Fruit fly (Drosophila melanogaster): Measurements from ENCODE around the gene Gcat.

Gene Gcat

DNA sequence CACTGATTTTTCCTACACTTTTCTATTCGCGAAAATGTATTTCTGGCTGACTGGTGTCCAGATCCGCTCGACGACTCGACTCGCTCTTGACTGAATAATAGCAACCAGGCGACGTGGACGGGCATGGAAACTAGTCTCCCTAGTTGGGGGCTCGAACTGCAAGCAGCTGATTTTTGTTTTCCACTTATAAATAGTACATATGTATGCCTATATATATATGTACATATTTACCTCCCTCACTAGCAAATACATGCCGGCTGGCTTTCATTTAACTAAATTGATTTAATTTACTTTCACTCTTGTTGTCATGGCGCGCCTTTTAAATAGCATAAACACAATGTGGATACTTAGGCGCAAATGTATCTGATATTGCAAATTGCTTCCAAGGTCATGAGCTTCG is at the start of gene Gcat:
Gene Gcat, minus strand, starts transcription at position 101 of the 400 bp plus-strand sequence.
- TF ChIP-seq CG12605 (GFP tag; IDR thresholded peaks at IDR 0.05), result no peak
- TF ChIP-seq CG4496 (GFP tag; IDR thresholded peaks at IDR 0.05), result no peak
- TF ChIP-seq Pif1B (GFP tag; optimal IDR thresholded peaks at IDR 0.05), result no peak
- no peak for TF ChIP-seq Ets98B (GFP tag; IDR thresholded peaks at IDR 0.05)
- no peak for TF ChIP-seq CG15710 (tag; optimal IDR thresholded peaks at IDR 0.05)
- no peak for TF ChIP-seq CG9948 (tag; optimal IDR thresholded peaks at IDR 0.05)
- TF ChIP-seq D1 (tag; optimal IDR thresholded peaks at IDR 0.05), result no peak
- TF ChIP-seq CG8159 (tag; optimal IDR thresholded peaks at IDR 0.05), result no peak
- no peak for TF ChIP-seq fd96Ca (GFP tag; IDR thresholded peaks at IDR 0.05)
- TF ChIP-seq rn (GFP tag; IDR thresholded peaks at IDR 0.05), result no peak
- TF ChIP-seq EcR (GFP tag; optimal IDR thresholded peaks at IDR 0.05), result no peak
- no peak for TF ChIP-seq CG32121 (GFP tag; IDR thresholded peaks at IDR 0.05)
- TF ChIP-seq CG10348 (GFP tag; IDR thresholded peaks at IDR 0.05), result no peak
- TF ChIP-seq CG17806 (tag; optimal IDR thresholded peaks at IDR 0.05), result no peak
- TF ChIP-seq CG34367 (tag; optimal IDR thresholded peaks at IDR 0.05), result no peak
- TF ChIP-seq Snoo (tag; optimal IDR thresholded peaks at IDR 0.05), result no peak
- no peak for TF ChIP-seq CG13204 (GFP tag; optimal IDR thresholded peaks at IDR 0.05)

DNA sequence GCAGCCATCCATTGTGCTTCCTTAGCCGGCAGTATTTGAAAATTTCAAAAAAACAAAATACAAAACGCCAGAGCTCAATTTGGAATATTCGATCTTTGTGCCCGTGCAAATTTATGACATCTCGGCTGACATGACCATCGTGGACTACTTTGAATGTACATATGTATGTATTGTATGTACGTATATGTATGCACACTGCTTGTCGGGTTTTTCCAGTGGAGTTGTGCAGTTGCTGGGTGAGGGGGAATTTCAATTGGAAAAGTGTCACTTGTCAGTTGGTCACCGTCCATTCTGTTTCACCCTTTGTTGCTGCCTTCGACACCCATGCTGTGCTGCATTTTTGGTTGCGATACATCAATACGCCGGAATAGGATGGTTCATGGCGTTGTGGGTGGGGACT is 47.0 kb upstream of the Gcat start, which contains the start of gene CG12521:
Gene CG12521, minus strand, starts transcription at position 101 of the 400 bp plus-strand sequence.
- no peak for TF ChIP-seq CG14655 (GFP tag; optimal IDR thresholded peaks at IDR 0.05)
- no peak for TF ChIP-seq CG34367 (tag; optimal IDR thresholded peaks at IDR 0.05)
- no peak for TF ChIP-seq D1 (tag; optimal IDR thresholded peaks at IDR 0.05)
- TF ChIP-seq CG32121 (GFP tag; IDR thresholded peaks at IDR 0.05), result no peak
- no peak for TF ChIP-seq CG8159 (tag; optimal IDR thresholded peaks at IDR 0.05)
- TF ChIP-seq Pif1A (GFP tag; optimal IDR thresholded peaks at IDR 0.05), result no peak
- no peak for TF ChIP-seq Snoo (tag; optimal IDR thresholded peaks at IDR 0.05)
- no peak for TF ChIP-seq CG15710 (tag; optimal IDR thresholded peaks at IDR 0.05)
- no peak for TF ChIP-seq rn (GFP tag; IDR thresholded peaks at IDR 0.05)
- TF ChIP-seq CG9948 (tag; optimal IDR thresholded peaks at IDR 0.05), result no peak
- TF ChIP-seq CG8301 (tag; optimal IDR thresholded peaks at IDR 0.05), result no peak
- TF ChIP-seq CG13204 (GFP tag; optimal IDR thresholded peaks at IDR 0.05), result no peak
- TF ChIP-seq fd96Ca (GFP tag; IDR thresholded peaks at IDR 0.05), result no peak
- TF ChIP-seq Ets98B (GFP tag; IDR thresholded peaks at IDR 0.05), result no peak
- no peak for TF ChIP-seq CG10348 (GFP tag; IDR thresholded peaks at IDR 0.05)
- TF ChIP-seq CG17806 (tag; optimal IDR thresholded peaks at IDR 0.05), result no peak
- TF ChIP-seq CG4496 (GFP tag; IDR thresholded peaks at IDR 0.05), result no peak
- no peak for TF ChIP-seq CG12605 (GFP tag; IDR thresholded peaks at IDR 0.05)
- TF ChIP-seq EcR (GFP tag; optimal IDR thresholded peaks at IDR 0.05), result no peak

DNA sequence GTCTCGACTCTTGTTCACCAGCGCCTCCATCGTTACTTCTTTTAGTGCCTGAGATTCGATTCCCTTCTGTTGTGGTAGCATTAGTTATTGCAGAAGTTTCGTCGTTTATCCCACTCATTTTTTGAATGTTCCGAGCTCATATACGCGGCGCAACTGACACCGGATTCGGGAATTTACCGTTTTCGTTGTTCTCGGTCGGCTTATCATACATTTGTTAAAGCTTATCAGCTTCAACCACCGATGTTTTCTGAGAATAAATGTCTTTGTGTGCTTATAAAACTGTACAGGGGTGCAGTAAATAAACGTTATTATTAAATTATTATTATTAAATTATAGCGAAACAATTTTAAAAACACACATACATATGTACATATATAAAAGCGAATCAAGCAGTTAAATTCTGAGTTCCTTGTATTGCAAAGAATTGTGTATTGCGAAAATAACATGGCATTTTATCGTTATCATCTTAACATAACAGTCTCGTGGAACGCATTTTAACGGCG is 36.0 kb upstream of the Gcat start, which contains the start of gene CG43064:
Gene CG43064, minus strand, starts transcription at position 147 of the 503 bp plus-strand sequence.
- TF ChIP-seq CG15710 (tag; optimal IDR thresholded peaks at IDR 0.05) (no peak), CG12605 (GFP tag; IDR thresholded peaks at IDR 0.05) (no peak), Snoo (tag; optimal IDR thresholded peaks at IDR 0.05) (no peak)

DNA sequence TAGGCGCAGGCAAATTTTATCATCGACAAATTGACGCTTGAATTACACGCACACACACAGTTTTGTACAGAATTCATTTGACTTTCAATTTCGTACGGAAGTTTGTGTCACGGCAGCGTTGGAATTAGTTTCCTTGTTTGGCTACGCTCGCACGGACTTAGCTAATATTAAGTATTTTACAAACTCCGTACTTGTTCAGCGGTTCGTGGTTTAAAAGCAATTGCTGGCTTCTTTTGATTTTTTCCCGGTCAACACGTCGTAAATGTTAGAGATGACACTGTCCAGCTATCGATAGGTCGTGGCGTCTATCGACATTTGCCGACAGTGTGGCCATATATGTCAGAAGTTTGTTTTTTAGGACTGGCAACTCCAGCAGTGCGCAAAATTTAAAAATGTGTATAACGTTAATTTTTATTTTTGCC is 32.6 kb upstream of the Gcat start, which contains the start of gene CycA:
Gene CycA, minus strand, starts transcription at position 283 of the 422 bp plus-strand sequence.
- TF ChIP-seq CG8159 (tag; optimal IDR thresholded peaks at IDR 0.05), result no peak

DNA sequence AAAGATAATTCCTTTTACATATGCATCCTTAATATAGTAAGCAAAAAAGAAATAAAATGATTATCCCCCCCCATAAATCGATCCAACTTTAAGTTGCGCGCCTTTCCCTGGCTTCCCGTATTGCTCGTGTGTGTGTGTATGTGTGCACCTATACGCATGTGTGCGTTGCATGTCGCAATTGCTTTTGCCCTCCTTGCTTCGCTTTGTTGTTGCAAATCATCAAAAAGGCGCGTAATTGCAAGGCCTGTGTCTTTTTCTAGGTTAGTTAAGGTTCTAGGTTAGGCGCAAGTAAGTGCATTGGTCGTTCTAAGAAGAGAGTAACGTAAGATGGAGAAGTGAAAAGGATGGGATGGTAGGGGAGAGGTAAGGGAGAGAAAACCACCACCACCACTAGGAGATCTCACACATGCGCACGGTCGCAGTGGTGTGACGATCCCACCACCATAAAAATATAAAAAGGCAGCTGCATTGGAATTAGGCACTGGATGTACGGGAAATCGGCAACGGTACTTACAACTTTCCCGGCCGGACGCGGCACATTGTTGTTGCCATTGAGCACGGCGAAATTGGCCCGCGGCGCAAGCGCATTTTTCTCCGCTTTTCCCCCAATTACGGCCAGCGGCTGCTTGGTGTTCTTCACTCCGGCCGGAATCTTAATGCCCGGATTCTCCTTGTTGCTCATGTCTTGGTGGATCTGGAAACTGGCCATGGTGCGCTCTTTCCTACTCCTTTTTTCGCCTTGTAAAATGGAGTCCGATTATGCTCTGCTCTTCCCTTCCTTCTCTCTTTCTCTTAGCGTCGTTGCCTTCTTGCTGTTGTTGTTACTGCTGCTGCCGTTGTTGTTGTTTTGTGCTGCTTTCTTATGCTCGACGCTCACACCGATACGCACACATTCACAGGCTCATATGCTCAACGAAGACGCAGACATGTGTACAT is 32.0 kb upstream of the Gcat start:
- TF ChIP-seq CG14655 (GFP tag; optimal IDR thresholded peaks at IDR 0.05) (no peak), CG9948 (tag; optimal IDR thresholded peaks at IDR 0.05) (no peak), CG34367 (tag; optimal IDR thresholded peaks at IDR 0.05) (no peak), CG8301 (tag; optimal IDR thresholded peaks at IDR 0.05) (no peak), Ets98B (GFP tag; IDR thresholded peaks at IDR 0.05) (no peak), rn (GFP tag; IDR thresholded peaks at IDR 0.05) (no peak), Pif1B (GFP tag; optimal IDR thresholded peaks at IDR 0.05) (no peak), CG32121 (GFP tag; IDR thresholded peaks at IDR 0.05) (no peak), CG13204 (GFP tag; optimal IDR thresholded peaks at IDR 0.05) (no peak), EcR (GFP tag; optimal IDR thresholded peaks at IDR 0.05) (no peak)

DNA sequence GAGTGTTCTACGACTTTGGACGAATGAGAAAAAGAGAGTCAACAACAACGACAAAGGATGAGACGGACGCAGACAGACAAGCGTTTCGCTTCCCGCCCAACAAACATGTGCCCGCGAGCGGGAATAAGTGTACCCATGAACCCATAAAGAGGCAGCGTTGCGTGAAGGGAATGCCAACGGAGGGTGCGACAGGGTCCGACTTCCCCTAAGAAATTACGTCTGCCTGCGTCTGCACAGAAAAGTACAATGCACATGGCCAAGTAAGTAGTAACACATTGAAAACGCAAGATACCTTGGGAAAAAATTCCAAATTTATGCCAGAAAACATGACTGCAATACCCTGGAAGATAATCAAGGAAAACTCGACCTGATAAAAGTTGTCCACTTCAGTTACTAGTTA is 30.5 kb upstream of the Gcat start:
- TF ChIP-seq CG9948 (tag; optimal IDR thresholded peaks at IDR 0.05), result no peak
- TF ChIP-seq CG15710 (tag; optimal IDR thresholded peaks at IDR 0.05), result no peak
- no peak for TF ChIP-seq D1 (tag; optimal IDR thresholded peaks at IDR 0.05)
- no peak for TF ChIP-seq EcR (GFP tag; optimal IDR thresholded peaks at IDR 0.05)
- no peak for TF ChIP-seq CG13204 (GFP tag; optimal IDR thresholded peaks at IDR 0.05)
- TF ChIP-seq CG17806 (tag; optimal IDR thresholded peaks at IDR 0.05), result no peak
- no peak for TF ChIP-seq CG8301 (tag; optimal IDR thresholded peaks at IDR 0.05)
- no peak for TF ChIP-seq CG32121 (GFP tag; IDR thresholded peaks at IDR 0.05)
- TF ChIP-seq Pif1A (GFP tag; optimal IDR thresholded peaks at IDR 0.05), result no peak
- no peak for TF ChIP-seq CG10348 (GFP tag; IDR thresholded peaks at IDR 0.05)
- no peak for TF ChIP-seq rn (GFP tag; IDR thresholded peaks at IDR 0.05)
- no peak for TF ChIP-seq Pif1B (GFP tag; optimal IDR thresholded peaks at IDR 0.05)
- TF ChIP-seq CG4496 (GFP tag; IDR thresholded peaks at IDR 0.05), result no peak
- no peak for TF ChIP-seq CG8159 (tag; optimal IDR thresholded peaks at IDR 0.05)
- TF ChIP-seq Snoo (tag; optimal IDR thresholded peaks at IDR 0.05), result no peak
- TF ChIP-seq CG14655 (GFP tag; optimal IDR thresholded peaks at IDR 0.05), result no peak
- TF ChIP-seq CG34367 (tag; optimal IDR thresholded peaks at IDR 0.05), result no peak
- TF ChIP-seq gl (tag; optimal IDR thresholded peaks at IDR 0.05), result no peak
- TF ChIP-seq CG12605 (GFP tag; IDR thresholded peaks at IDR 0.05), result no peak
- no peak for TF ChIP-seq Ets98B (GFP tag; IDR thresholded peaks at IDR 0.05)

Data from whole organism, pupa.